Worm (Caenorhabditis elegans): ENCODE measurements around the gene C16A3.5.

C16A3.5 gene

DNA sequence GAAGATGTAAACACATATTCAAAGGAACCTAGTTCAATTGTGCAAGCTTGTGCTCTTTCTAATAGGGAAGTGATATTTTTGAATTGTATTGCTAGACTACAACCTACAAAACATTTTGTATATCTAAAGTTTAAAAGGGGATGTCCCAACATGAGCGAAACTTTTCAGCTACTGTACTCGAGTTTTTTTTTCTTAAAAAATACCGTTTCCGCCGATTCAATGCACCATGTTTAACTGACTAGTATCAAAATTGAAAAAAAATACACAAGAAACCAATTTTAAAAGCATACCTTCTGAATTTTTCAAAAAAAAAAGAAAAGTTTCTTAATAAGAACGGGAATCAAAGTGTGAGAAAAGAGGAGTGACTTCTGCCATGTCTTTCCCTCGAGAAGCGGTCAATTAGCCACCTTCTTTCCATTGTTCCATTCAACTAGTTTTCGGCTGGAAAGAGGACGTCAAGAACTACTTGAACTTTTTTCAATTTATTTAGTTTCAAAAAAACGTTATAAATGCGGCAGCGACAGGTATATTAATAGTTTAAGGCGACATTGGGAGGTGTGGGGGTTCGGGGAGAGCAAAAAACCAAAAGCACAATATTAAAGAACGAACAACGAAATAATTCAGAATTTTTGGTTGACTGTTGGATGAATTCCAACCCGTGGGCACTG is 34.9 kb downstream of the C16A3.5 start, which contains the start of gene nas-4:
nas-4 (minus strand) TSS at position 351 of the 668 bp plus-strand sequence.
- TF ChIP-seq W03F9.2 (tag; optimal IDR thresholded peaks at IDR 0.05) (no peak), dao-5 (tag; optimal IDR thresholded peaks at IDR 0.05) (no peak), him-1 (tag; optimal IDR thresholded peaks at IDR 0.05) (no peak)

DNA sequence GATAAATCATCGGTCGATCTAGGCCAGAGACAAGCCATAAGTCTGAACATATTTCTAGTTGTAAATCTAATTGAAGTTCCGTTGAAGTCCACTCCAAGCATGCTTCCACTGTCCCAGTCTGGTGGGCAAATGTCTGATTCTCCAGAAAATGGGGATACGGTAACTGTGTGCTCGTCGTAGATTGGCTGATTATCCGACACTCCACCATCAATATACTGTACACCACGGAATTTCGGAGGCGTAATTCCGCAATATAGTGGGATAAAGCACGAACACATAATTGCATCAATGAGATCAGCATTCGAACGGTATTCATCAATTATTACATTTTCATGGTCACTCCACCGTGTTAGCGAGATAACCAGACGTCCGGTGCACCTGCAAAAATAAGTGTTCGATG is 37.7 kb downstream of the C16A3.5 start:
- TF ChIP-seq him-1 (tag; optimal IDR thresholded peaks at IDR 0.05) (no peak), W03F9.2 (tag; optimal IDR thresholded peaks at IDR 0.05) (no peak)

DNA sequence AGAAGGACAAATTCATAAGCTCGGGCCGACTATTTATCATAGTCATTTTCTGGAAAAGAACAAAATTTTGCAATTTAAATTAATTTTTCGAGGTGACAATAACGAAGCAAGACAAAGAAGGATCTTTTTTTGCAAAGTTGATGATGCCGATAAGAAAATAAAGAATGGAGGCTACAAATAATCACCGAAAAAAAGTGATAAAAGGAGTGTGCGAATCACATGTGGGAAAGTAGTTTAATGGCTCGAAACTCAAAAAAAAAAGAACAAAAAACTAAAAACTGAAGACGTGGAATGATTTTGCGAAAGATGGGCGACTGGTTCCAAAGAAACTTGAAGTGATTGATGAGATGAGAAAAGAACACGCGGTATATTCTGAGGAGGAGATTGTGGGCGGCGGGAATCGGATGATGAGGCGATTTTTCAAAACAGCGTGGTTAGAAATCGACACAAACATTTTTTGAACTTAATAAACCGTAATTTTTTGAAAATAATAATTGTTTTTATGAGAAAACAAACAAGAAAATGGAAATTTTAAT is 38.9 kb downstream of the C16A3.5 start, which contains the start of gene atgl-1:
atgl-1 (minus strand) TSS at position 51 of the 536 bp plus-strand sequence.
- TF ChIP-seq W03F9.2 (tag; optimal IDR thresholded peaks at IDR 0.05) (no peak), him-1 (tag; optimal IDR thresholded peaks at IDR 0.05) (no peak), dao-5 (tag; optimal IDR thresholded peaks at IDR 0.05) (no peak)

DNA sequence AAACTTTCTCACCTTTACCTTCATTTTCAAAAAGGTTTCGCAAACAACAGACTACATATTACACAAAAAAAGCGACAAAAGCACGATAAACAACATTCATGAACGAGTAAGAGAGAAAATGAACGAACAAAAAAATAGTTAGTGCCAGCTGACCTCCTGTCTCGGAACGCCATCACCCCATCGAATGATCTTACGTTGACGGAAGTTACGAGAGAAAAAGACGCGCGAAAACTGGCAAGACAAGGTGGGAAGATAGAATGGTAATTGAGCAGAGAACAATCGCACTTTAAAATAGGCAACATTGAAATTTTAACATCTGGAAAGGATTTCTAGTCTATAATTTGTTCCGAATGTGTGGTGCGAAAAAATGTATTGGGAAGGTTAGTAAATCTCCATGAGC is 39.6 kb downstream of the C16A3.5 start:
- TF ChIP-seq dao-5 (tag; optimal IDR thresholded peaks at IDR 0.05) = no peak
- no peak for TF ChIP-seq W03F9.2 (tag; optimal IDR thresholded peaks at IDR 0.05)
- TF ChIP-seq him-1 (tag; optimal IDR thresholded peaks at IDR 0.05) = no peak

DNA sequence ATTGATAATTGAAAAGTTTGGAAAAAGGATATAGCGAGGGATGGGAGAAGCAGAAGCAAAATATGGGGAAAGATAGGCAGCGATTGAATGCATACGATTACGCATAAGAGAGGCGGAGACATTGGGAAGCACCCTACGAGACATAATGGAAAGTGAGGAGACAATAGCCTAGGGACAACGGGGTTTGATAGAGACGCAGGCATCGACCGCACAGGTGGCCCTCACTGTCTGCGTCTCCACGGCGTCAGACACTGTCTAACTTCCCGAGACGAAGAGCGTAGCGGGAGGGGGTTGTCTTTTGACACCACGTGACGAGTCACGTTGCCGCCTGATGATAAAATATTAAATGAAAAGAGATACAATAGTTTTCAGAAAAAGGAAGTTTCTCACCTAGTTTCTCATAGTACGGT is 40.4 kb downstream of the C16A3.5 start:
- TF ChIP-seq W03F9.2 (tag; optimal IDR thresholded peaks at IDR 0.05) = peak; percentile 60
- TF ChIP-seq him-1 (tag; optimal IDR thresholded peaks at IDR 0.05) = no peak
- TF ChIP-seq dao-5 (tag; optimal IDR thresholded peaks at IDR 0.05) = no peak

DNA sequence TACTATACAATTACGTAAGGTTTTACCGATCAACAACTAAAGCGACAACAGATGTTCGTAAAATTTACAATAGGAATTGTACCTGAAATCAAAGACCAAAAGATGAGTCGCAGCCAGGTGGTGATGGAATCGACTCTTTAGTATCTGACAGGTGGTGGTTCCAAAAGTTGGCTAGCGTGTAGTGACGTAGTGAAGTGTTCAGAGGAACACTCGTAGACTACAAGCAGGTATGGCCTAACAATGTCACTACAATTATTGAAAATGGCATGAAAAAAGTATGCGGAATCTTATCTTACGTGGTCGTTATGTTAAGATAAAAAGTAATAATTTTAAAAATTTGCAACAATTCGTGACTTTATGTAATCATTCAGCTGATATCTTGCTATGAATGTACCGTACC is 40.9 kb downstream of the C16A3.5 start:
- TF ChIP-seq dao-5 (tag; optimal IDR thresholded peaks at IDR 0.05) = no peak
- no peak for TF ChIP-seq W03F9.2 (tag; optimal IDR thresholded peaks at IDR 0.05)
- no peak for TF ChIP-seq him-1 (tag; optimal IDR thresholded peaks at IDR 0.05)

DNA sequence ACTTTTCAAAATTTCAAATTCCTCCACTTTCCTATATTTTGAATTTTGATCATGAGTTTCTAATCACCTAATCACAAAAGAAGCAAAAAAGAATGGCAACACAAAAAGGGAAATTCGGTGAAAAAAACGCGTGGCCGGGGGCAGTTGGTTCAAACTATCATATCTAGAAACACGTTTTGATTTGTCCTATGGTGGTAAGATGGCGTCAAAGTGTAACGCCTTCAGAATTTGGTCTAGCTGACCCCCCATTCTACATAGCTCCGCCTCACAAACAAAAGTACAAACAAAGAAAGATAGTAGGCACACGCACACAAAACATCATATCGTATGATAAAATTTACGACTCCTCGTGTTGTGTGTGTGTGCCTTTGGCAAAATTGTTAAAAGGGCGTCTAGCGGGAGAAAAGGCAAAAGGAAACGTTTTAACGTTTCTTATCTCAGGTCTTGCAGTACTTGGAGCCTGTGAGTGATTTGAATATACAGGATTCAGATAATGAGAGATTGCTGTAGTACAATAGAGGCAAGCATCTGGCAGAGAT is 41.5 kb downstream of the C16A3.5 start:
- TF ChIP-seq him-1 (tag; optimal IDR thresholded peaks at IDR 0.05) = no peak
- no peak for TF ChIP-seq dao-5 (tag; optimal IDR thresholded peaks at IDR 0.05)
- no peak for TF ChIP-seq W03F9.2 (tag; optimal IDR thresholded peaks at IDR 0.05)

ce11 chrIII:6422721-6423120 is 42.1 kb downstream of the C16A3.5 start:
- TF ChIP-seq dao-5 (tag; optimal IDR thresholded peaks at IDR 0.05) (no peak), him-1 (tag; optimal IDR thresholded peaks at IDR 0.05) (no peak), W03F9.2 (tag; optimal IDR thresholded peaks at IDR 0.05) (no peak)

ce11 chrIII:6427205-6427604 is 46.6 kb downstream of the C16A3.5 start, which contains the start of gene C05D11.8:
TSS of gene C05D11.8 (minus strand) at chrIII:6427305.
- no peak for TF ChIP-seq W03F9.2 (tag; optimal IDR thresholded peaks at IDR 0.05)
- TF ChIP-seq dao-5 (tag; optimal IDR thresholded peaks at IDR 0.05) = no peak
- TF ChIP-seq him-1 (tag; optimal IDR thresholded peaks at IDR 0.05) = no peak

DNA sequence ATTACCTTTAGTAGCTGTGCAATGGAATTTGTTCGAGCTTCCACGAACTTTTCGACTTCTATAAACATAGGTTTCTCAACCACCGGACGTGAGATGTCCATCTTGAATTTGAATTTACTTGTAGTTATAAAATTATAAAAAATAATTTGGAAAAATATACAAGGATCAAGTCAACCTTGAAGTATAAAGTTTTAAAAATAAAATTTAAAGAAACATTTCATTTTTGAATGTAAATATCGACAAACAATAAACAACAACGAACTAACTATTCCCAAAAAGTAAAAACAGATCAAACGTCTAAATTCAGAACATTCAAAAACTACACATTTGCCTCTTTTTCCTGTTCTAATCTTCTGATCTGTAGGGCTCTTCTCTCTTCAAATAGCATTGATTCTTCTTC is 50.3 kb downstream of the C16A3.5 start, which contains the start of gene popl-1:
popl-1 (minus strand) TSS at position 101 of the 400 bp plus-strand sequence.
- TF ChIP-seq dao-5 (tag; optimal IDR thresholded peaks at IDR 0.05) (no peak), him-1 (tag; optimal IDR thresholded peaks at IDR 0.05) (no peak), W03F9.2 (tag; optimal IDR thresholded peaks at IDR 0.05) (no peak)
